Worm (Caenorhabditis elegans) whole organism, late embryonic: ENCODE measurements around the gene C53D6.6.

Source experiments
- F13H6.1 ChIP-seq: sonication (generic microtip); optimal IDR thresholded peaks from 2 replicates; lab custom pipeline; 2016; ENCODE audit warnings: missing genetic modification characterization, missing compliant biosample characterization
- K02D7.2 ChIP-seq: sonication (generic microtip); optimal IDR thresholded peaks from 2 replicates; lab custom pipeline; 2017; ENCODE audit warnings: mild to moderate bottlenecking, missing genetic modification characterization, missing compliant biosample characterization
- ama-1 ChIP-seq: fragments of 150-350 bp; optimal IDR thresholded peaks from 2 replicates; lab custom pipeline; 2014
- elt-2 ChIP-seq: sonication (generic microtip); optimal IDR thresholded peaks from 2 replicates; lab custom pipeline; 2016; ENCODE audit warnings: missing genetic modification reagents, missing genetic modification characterization, missing compliant biosample characterization
- fkh-10 ChIP-seq: fragments of 150-350 bp; optimal IDR thresholded peaks from 2 replicates; lab custom pipeline; 2014; ENCODE audit warnings: missing biosample characterization, missing genetic modification reagents, missing genetic modification characterization
- hlh-15 ChIP-seq: sonication (generic microtip); optimal IDR thresholded peaks from 2 replicates; lab custom pipeline; 2016; ENCODE audit warnings: missing genetic modification characterization, missing compliant biosample characterization
- nhr-11 ChIP-seq: fragments of 150-350 bp; optimal IDR thresholded peaks from 2 replicates; lab custom pipeline; 2014; ENCODE audit warnings: missing biosample characterization, missing genetic modification characterization
- pag-3 ChIP-seq: sonication (generic microtip); optimal IDR thresholded peaks from 2 replicates; lab custom pipeline; 2016; ENCODE audit warnings: missing compliant biosample characterization, missing genetic modification characterization, borderline replicate concordance
- sdc-2 ChIP-seq: sonication (generic microtip); optimal IDR thresholded peaks from 2 replicates; lab custom pipeline; 2016; ENCODE audit warnings: missing genotype, missing genetic modification characterization, missing compliant biosample characterization
- tbx-2 ChIP-seq: sonication (generic microtip); optimal IDR thresholded peaks from 2 replicates; lab custom pipeline; 2016; ENCODE audit warnings: missing genetic modification characterization, missing compliant biosample characterization
- unc-3 ChIP-seq, 2 experiments: fragments of 200-800 bp in 1 of 2; sonication (Bioruptor generic) in 1 of 2; sonication (generic microtip) in 1 of 2; conservative IDR thresholded peaks in 1 of 2; optimal IDR thresholded peaks in 1 of 2; 2 replicates each; pipeline versions ENCODE4 v1.3.6 to Lab custom; 2016 to 2022; ENCODE audit warnings: missing compliant biosample characterization in 2 of 2, missing genetic modification characterization in 2 of 2, missing genetic modification reagents in 1 of 2
- unc-86 ChIP-seq: sonication (generic microtip); optimal IDR thresholded peaks from 2 replicates; lab custom pipeline; 2016; ENCODE audit warnings: missing genetic modification characterization, missing compliant biosample characterization
- zip-5 ChIP-seq: sonication (generic microtip); optimal IDR thresholded peaks from 2 replicates; lab custom pipeline; 2016; ENCODE audit warnings: missing genetic modification characterization, missing compliant biosample characterization

DNA sequence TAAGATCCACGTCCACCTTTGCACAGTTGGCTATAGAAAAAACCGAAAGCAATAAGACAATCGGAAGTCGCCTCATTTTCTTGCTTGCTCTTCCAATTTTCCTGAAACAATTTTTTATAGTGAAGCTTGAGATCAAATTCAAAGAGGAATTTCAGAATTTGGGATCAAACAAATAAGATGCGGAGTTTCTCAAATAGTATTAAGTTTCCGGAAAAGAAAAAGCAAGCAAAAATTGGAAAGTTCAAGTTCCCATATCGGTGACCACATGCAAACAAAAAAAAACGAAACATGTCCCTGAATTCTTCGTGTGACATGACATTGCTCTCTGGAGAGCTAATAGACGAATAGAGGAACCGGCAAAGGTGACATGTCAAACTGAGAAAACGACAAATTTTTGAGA, 27.2 kb downstream of the C53D6.6 start, which contains the start of gene unc-129:
- TF ChIP-seq fkh-10 (GFP tag; lab: Kevin White, UChicago) (no peak), sdc-2 (tag; lab: Kevin White, UChicago) (no peak), pag-3 (tag; lab: Kevin White, UChicago) (no peak), hlh-15 (tag; lab: Kevin White, UChicago) (no peak), unc-3 (GFP tag; conservative IDR thresholded peaks at IDR 0.05; lab: Robert Waterston, UW) (no peak), unc-3 (tag; optimal IDR thresholded peaks at IDR 0.05; lab: Kevin White, UChicago) (no peak), nhr-11 (tag; lab: Kevin White, UChicago) (no peak), ama-1 (lab: Kevin White, UChicago) (no peak), F13H6.1 (tag; lab: Kevin White, UChicago) (no peak), tbx-2 (tag; lab: Kevin White, UChicago) (no peak), zip-5 (tag; lab: Kevin White, UChicago) (no peak), K02D7.2 (tag; lab: Kevin White, UChicago) (no peak), elt-2 (tag; lab: Kevin White, UChicago) (no peak), unc-86 (tag; lab: Kevin White, UChicago) (no peak)
